Worm (Caenorhabditis elegans) whole organism, young adult: ENCODE data around the gene F35A5.2.

ENCODE experiments used
- B0261.1 ChIP-seq: sonication (generic microtip); optimal IDR thresholded peaks from 2 replicates; lab custom pipeline; 2016; ENCODE audit warnings: mild to moderate bottlenecking, missing genetic modification characterization, moderate library complexity, missing compliant biosample characterization
- D2030.7 ChIP-seq: fragments of 200-800 bp; sonication (Bioruptor generic); IDR thresholded peaks from 2 replicates; pipeline ENCODE4 v1.3.6; 2022; ENCODE audit warnings: missing genetic modification reagents, missing genetic modification characterization, missing compliant biosample characterization
- F23B12.7 ChIP-seq: sonication (generic microtip); optimal IDR thresholded peaks from 2 replicates; lab custom pipeline; 2017; ENCODE audit warnings: missing genetic modification characterization, mild to moderate bottlenecking, missing compliant biosample characterization, antibody characterized with exemption, moderate library complexity; ENCODE audit not compliant: insufficient read depth
- F37B4.10 ChIP-seq: fragments of 200-800 bp; sonication (Bioruptor generic); IDR thresholded peaks from 2 replicates; pipeline ENCODE4 v1.3.6; 2022; ENCODE audit warnings: missing genetic modification characterization, missing compliant biosample characterization
- F39B2.1 ChIP-seq: fragments of 200-800 bp; sonication (Bioruptor generic); IDR thresholded peaks from 2 replicates; pipeline ENCODE4 v1.3.6; 2022; ENCODE audit warnings: missing genetic modification reagents, missing genetic modification characterization, missing compliant biosample characterization
- K11D2.4 ChIP-seq: fragments of 200-800 bp; sonication (Bioruptor generic); IDR thresholded peaks from 2 replicates; pipeline ENCODE4 v1.3.6; 2022; ENCODE audit warnings: missing genetic modification reagents, missing genetic modification characterization, missing compliant biosample characterization
- K12H6.12 ChIP-seq: fragments of 200-800 bp; sonication (Bioruptor generic); optimal IDR thresholded peaks from 2 replicates; lab custom pipeline; 2018; ENCODE audit warnings: mild to moderate bottlenecking, missing genetic modification characterization, missing compliant biosample characterization
- T07F8.4 ChIP-seq: sonication (generic microtip); optimal IDR thresholded peaks from 2 replicates; lab custom pipeline; 2016; ENCODE audit warnings: mild to moderate bottlenecking, missing genetic modification characterization, moderate library complexity, missing compliant biosample characterization
- Y67H2A.10 ChIP-seq: fragments of 200-800 bp; sonication (Bioruptor generic); conservative IDR thresholded peaks from 2 replicates; pipeline ENCODE4 v1.3.6; 2022; ENCODE audit warnings: missing genetic modification reagents, missing genetic modification characterization, missing compliant biosample characterization
- Y79H2A.3 ChIP-seq: fragments of 200-800 bp; sonication (Bioruptor generic); conservative IDR thresholded peaks from 2 replicates; pipeline ENCODE4 v1.3.6; 2022; ENCODE audit warnings: missing genetic modification reagents, missing genetic modification characterization, missing compliant biosample characterization
- Y95B8A.8 ChIP-seq: fragments of 200-800 bp; sonication (Bioruptor generic); IDR thresholded peaks from 2 replicates; pipeline ENCODE4 v1.3.6; 2022; ENCODE audit warnings: missing genetic modification reagents, missing genetic modification characterization, missing compliant biosample characterization
- akir-1 ChIP-seq: fragments of 200-800 bp; sonication (Bioruptor generic); optimal IDR thresholded peaks from 2 replicates; lab custom pipeline; 2018; ENCODE audit warnings: mild to moderate bottlenecking, missing genetic modification characterization, moderate library complexity, missing compliant biosample characterization
- aptf-2 ChIP-seq: fragments of 200-800 bp; sonication (Bioruptor generic); conservative IDR thresholded peaks from 2 replicates; pipeline ENCODE4 v1.3.6; 2022; ENCODE audit warnings: missing genetic modification reagents, missing genetic modification characterization, missing compliant biosample characterization
- aptf-3 ChIP-seq: fragments of 200-800 bp; sonication (Bioruptor generic); IDR thresholded peaks from 2 replicates; pipeline ENCODE4 v1.3.6; 2022; ENCODE audit warnings: missing genetic modification characterization, missing compliant biosample characterization
- atf-7 ChIP-seq: sonication (generic microtip); optimal IDR thresholded peaks from 2 replicates; lab custom pipeline; 2017; ENCODE audit warnings: mild to moderate bottlenecking, missing genetic modification characterization, missing compliant biosample characterization
- athp-1 ChIP-seq: sonication (generic microtip); optimal IDR thresholded peaks from 2 replicates; lab custom pipeline; 2017; ENCODE audit warnings: mild to moderate bottlenecking, missing genetic modification characterization, missing compliant biosample characterization
- cebp-1 ChIP-seq, 2 experiments: fragments of 200-800 bp in 1 of 2; sonication (Bioruptor generic) in 1 of 2; sonication (generic microtip) in 1 of 2; IDR thresholded peaks in 1 of 2; optimal IDR thresholded peaks in 1 of 2; 2 replicates each; pipeline versions ENCODE4 v1.3.6 to Lab custom; 2017 to 2022; ENCODE audit warnings: missing compliant biosample characterization in 2 of 2, missing genetic modification characterization in 2 of 2, mild to moderate bottlenecking in 1 of 2, missing genetic modification reagents in 1 of 2, moderate library complexity in 1 of 2
- cebp-2 ChIP-seq: fragments of 200-800 bp; sonication (Bioruptor generic); IDR thresholded peaks from 2 replicates; pipeline ENCODE4 v1.3.6; 2022; ENCODE audit warnings: missing genetic modification characterization, missing compliant biosample characterization
- ceh-40 ChIP-seq: fragments of 200-800 bp; sonication (Bioruptor generic); IDR thresholded peaks from 2 replicates; pipeline ENCODE4 v1.3.6; 2022; ENCODE audit warnings: missing genetic modification characterization, missing compliant biosample characterization
- chd-7 ChIP-seq: sonication (generic microtip); optimal IDR thresholded peaks from 2 replicates; lab custom pipeline; 2016; ENCODE audit warnings: mild to moderate bottlenecking, missing genetic modification characterization, moderate library complexity, missing compliant biosample characterization
- efl-1 ChIP-seq: fragments of 150-350 bp; optimal IDR thresholded peaks from 2 replicates; lab custom pipeline; 2014; ENCODE audit warnings: missing biosample characterization, missing genetic modification reagents, missing genetic modification characterization
- egl-44 ChIP-seq: fragments of 200-800 bp; sonication (Bioruptor generic); IDR thresholded peaks from 2 replicates; pipeline ENCODE4 v1.3.6; 2022; ENCODE audit warnings: missing genetic modification reagents, missing genetic modification characterization, missing compliant biosample characterization
- egrh-3 ChIP-seq: fragments of 200-800 bp; sonication (Bioruptor generic); IDR thresholded peaks from 2 replicates; pipeline ENCODE4 v1.3.6; 2022; ENCODE audit warnings: missing genetic modification reagents, missing genetic modification characterization, missing compliant biosample characterization
- hlh-12 ChIP-seq: sonication (generic microtip); optimal IDR thresholded peaks from 2 replicates; lab custom pipeline; 2016; ENCODE audit warnings: missing genetic modification characterization, missing compliant biosample characterization
- hlh-26 ChIP-seq: fragments of 200-800 bp; sonication (Bioruptor generic); conservative IDR thresholded peaks from 2 replicates; pipeline ENCODE4 v1.3.6; 2022; ENCODE audit warnings: missing genetic modification reagents, missing genetic modification characterization, missing compliant biosample characterization
- hmg-1.2 ChIP-seq: fragments of 200-800 bp; sonication (Bioruptor generic); IDR thresholded peaks from 2 replicates; pipeline ENCODE4 v1.3.6; 2022; ENCODE audit warnings: missing genetic modification reagents, missing genetic modification characterization, missing compliant biosample characterization
- lag-1 ChIP-seq: fragments of 200-800 bp; sonication (Bioruptor generic); IDR thresholded peaks from 2 replicates; pipeline ENCODE4 v1.3.6; 2022; ENCODE audit warnings: missing genetic modification reagents, missing genetic modification characterization, missing compliant biosample characterization
- let-607 ChIP-seq, 2 experiments: fragments of 200-800 bp in 1 of 2; sonication (Bioruptor generic) in 1 of 2; sonication (generic microtip) in 1 of 2; optimal IDR thresholded peaks; 2 replicates each; lab custom pipeline; 2016 to 2018; ENCODE audit warnings: mild to moderate bottlenecking in 2 of 2, missing compliant biosample characterization in 2 of 2, missing genetic modification characterization in 2 of 2, moderate library complexity in 2 of 2, missing genotype in 1 of 2
- lin-26 ChIP-seq: fragments of 200-800 bp; sonication (Bioruptor generic); IDR thresholded peaks from 2 replicates; pipeline ENCODE4 v1.3.6; 2022; ENCODE audit warnings: missing genetic modification reagents, missing genetic modification characterization, missing compliant biosample characterization
- lsy-27 ChIP-seq: sonication (generic microtip); optimal IDR thresholded peaks from 2 replicates; lab custom pipeline; 2017; ENCODE audit warnings: missing genetic modification characterization, mild to moderate bottlenecking, missing compliant biosample characterization, antibody characterized with exemption, missing genotype, borderline replicate concordance; ENCODE audit not compliant: insufficient read depth
- mxl-1 ChIP-seq: sonication (generic microtip); optimal IDR thresholded peaks from 2 replicates; lab custom pipeline; 2016; ENCODE audit warnings: missing genetic modification characterization, missing compliant biosample characterization
- nhr-120 ChIP-seq: fragments of 200-800 bp; sonication (Bioruptor generic); IDR thresholded peaks from 2 replicates; pipeline ENCODE4 v1.3.6; 2022; ENCODE audit warnings: missing genetic modification characterization, missing compliant biosample characterization
- nhr-90 ChIP-seq: sonication (generic microtip); optimal IDR thresholded peaks from 2 replicates; lab custom pipeline; 2016; ENCODE audit warnings: missing genotype, mild to moderate bottlenecking, missing genetic modification characterization, missing compliant biosample characterization
- pbrm-1 ChIP-seq: fragments of 200-800 bp; sonication (Bioruptor generic); IDR thresholded peaks from 2 replicates; pipeline ENCODE4 v1.3.6; 2022; ENCODE audit warnings: missing genetic modification reagents, missing genetic modification characterization, missing compliant biosample characterization
- pha-4 ChIP-seq: fragments of 150-350 bp; sonication (generic microtip); optimal IDR thresholded peaks from 2 replicates; lab custom pipeline; 2014; ENCODE audit warnings: missing biosample characterization, missing genetic modification reagents, missing genetic modification characterization
- rcor-1 ChIP-seq: fragments of 200-800 bp; sonication (Bioruptor generic); IDR thresholded peaks from 2 replicates; pipeline ENCODE4 v1.3.6; 2022; ENCODE audit warnings: missing genetic modification reagents, missing genetic modification characterization, missing compliant biosample characterization
- rpc-1 ChIP-seq, 2 experiments: fragments of 150-350 bp in 1 of 2; sonication (generic microtip) in 1 of 2; optimal IDR thresholded peaks; 2 replicates each; lab custom pipeline; 2014 to 2018; ENCODE audit warnings: missing biosample characterization in 1 of 2, missing genetic modification characterization in 1 of 2, missing genetic modification reagents in 1 of 2, missing genotype in 1 of 2
- snpc-1.3 ChIP-seq: sonication (generic microtip); optimal IDR thresholded peaks from 2 replicates; lab custom pipeline; 2017; ENCODE audit warnings: missing genetic modification characterization, mild to moderate bottlenecking, missing compliant biosample characterization, antibody characterized with exemption, moderate library complexity, missing genotype, missing genetic modification reagents; ENCODE audit not compliant: insufficient read depth
- snpc-3.4 ChIP-seq: sonication (generic microtip); optimal IDR thresholded peaks from 2 replicates; lab custom pipeline; 2017; ENCODE audit warnings: missing genetic modification characterization, mild to moderate bottlenecking, missing compliant biosample characterization, antibody characterized with exemption, moderate library complexity, missing genotype, missing genetic modification reagents
- tbp1 ChIP-seq: fragments of 200-800 bp; sonication (Bioruptor generic); optimal IDR thresholded peaks from 2 replicates; lab custom pipeline; 2018; ENCODE audit warnings: mild to moderate bottlenecking, missing genetic modification characterization, missing compliant biosample characterization
- tlf-1 ChIP-seq: fragments of 200-800 bp; sonication (Bioruptor generic); optimal IDR thresholded peaks from 2 replicates; lab custom pipeline; 2018; ENCODE audit warnings: mild to moderate bottlenecking, missing genetic modification characterization, missing compliant biosample characterization
- unc-62 ChIP-seq: fragments of 150-350 bp; optimal IDR thresholded peaks from 2 replicates; lab custom pipeline; 2014; ENCODE audit warnings: missing biosample characterization, missing genetic modification reagents, missing genetic modification characterization
- zim-3 ChIP-seq: sonication (generic microtip); optimal IDR thresholded peaks from 2 replicates; lab custom pipeline; 2017; ENCODE audit warnings: mild to moderate bottlenecking, missing genetic modification characterization, moderate library complexity, missing compliant biosample characterization
- ztf-18 ChIP-seq: sonication (generic microtip); optimal IDR thresholded peaks from 2 replicates; lab custom pipeline; 2016; ENCODE audit warnings: missing genotype, mild to moderate bottlenecking, missing genetic modification characterization, missing compliant biosample characterization
- ztf-25 ChIP-seq: fragments of 200-800 bp; sonication (Bioruptor generic); IDR thresholded peaks from 2 replicates; pipeline ENCODE4 v1.3.6; 2022; ENCODE audit warnings: missing genetic modification reagents, missing genetic modification characterization, missing compliant biosample characterization

The F35A5.2 gene

ce11 chrX:3792715-3793114 is 12.2 kb upstream of the F35A5.2 start, which contains the start of gene idpp-5:
Gene idpp-5, minus strand, starts transcription at chrX:3792815.
- TF ChIP-seq snpc-3.4 (tag; lab: Kevin White, UChicago) (no peak), Y67H2A.10 (GFP tag; lab: Robert Waterston, UW) (no peak), let-607 (tag; optimal IDR thresholded peaks at IDR 0.05; lab: Kevin White, UChicago) (no peak), Y79H2A.3 (no peak), D2030.7 (no peak)
- TF ChIP-seq, all 124 proteins: peak for 0

- no peak for TF ChIP-seq lag-1 (GFP tag; lab: Robert Waterston, UW)
- peak; percentile 83 for TF ChIP-seq rpc-1 (optimal IDR thresholded peaks at IDR 0.05; lab: Kevin White, UChicago)
- peak; percentile 97 for TF ChIP-seq rpc-1 (tag; optimal IDR thresholded peaks at IDR 0.05; lab: Kevin White, UChicago)
- TF ChIP-seq hmg-1.2 (GFP tag; lab: Robert Waterston, UW) = peak; percentile 57
- TF ChIP-seq Y95B8A.8 (GFP tag; lab: Robert Waterston, UW) = 0 out of 2 replicates have a peak, but pooled peaks have one; percentile 34
- peak; percentile 84; the same call in 1 of the 2 replicates for TF ChIP-seq ztf-25 (GFP tag; lab: Robert Waterston, UW)
- peak; percentile 89 for TF ChIP-seq tbp1 (GFP tag; lab: Kevin White, UChicago)
- TF ChIP-seq chd-7 (tag; lab: Kevin White, UChicago) = peak; percentile 21
- peak; percentile 77 for TF ChIP-seq rcor-1 (GFP tag; lab: Robert Waterston, UW)
- TF ChIP-seq egl-44 = no peak
- TF ChIP-seq lin-26 (GFP tag; lab: Robert Waterston, UW) = peak; percentile 91
- no peak for TF ChIP-seq aptf-3 (GFP tag; lab: Robert Waterston, UW)
- TF ChIP-seq Y79H2A.3 = peak; percentile 49; the same call in 1 of the 2 replicates
- TF ChIP-seq F39B2.1 (GFP tag; lab: Robert Waterston, UW) = 0 out of 2 replicates have a peak, but pooled peaks have one; percentile 31
- TF ChIP-seq K12H6.12 = no peak
- peak; percentile 77 for TF ChIP-seq B0261.1 (tag; lab: Kevin White, UChicago)
- TF ChIP-seq F37B4.10 = no peak
- TF ChIP-seq unc-62 (GFP tag; lab: Kevin White, UChicago) = no peak
- TF ChIP-seq nhr-120 = no peak
- no peak for TF ChIP-seq ceh-40 (GFP tag; lab: Robert Waterston, UW)
- TF ChIP-seq akir-1 (GFP tag; lab: Kevin White, UChicago) = no peak
- TF ChIP-seq egrh-3 = no peak
- TF ChIP-seq hlh-26 = no peak
- TF ChIP-seq zim-3 = no peak
- peak; percentile 72 for TF ChIP-seq T07F8.4
- peak; percentile 51 for TF ChIP-seq mxl-1 (tag; lab: Kevin White, UChicago)
- no peak for TF ChIP-seq cebp-1 (GFP tag; IDR thresholded peaks at IDR 0.05; lab: Robert Waterston, UW)
- TF ChIP-seq cebp-1 (tag; optimal IDR thresholded peaks at IDR 0.05; lab: Kevin White, UChicago) = no peak
- peak; percentile 82; the same call in 1 of the 2 replicates for TF ChIP-seq cebp-2 (GFP tag; lab: Robert Waterston, UW)
- TF ChIP-seq atf-7 (tag; lab: Kevin White, UChicago) = peak; percentile 26
- TF ChIP-seq tlf-1 = no peak
- TF ChIP-seq K11D2.4 (GFP tag; lab: Robert Waterston, UW) = no peak
- peak; percentile 32 for TF ChIP-seq athp-1 (tag; lab: Kevin White, UChicago)
- TF ChIP-seq lsy-27 = peak; percentile 57
- TF ChIP-seq hlh-12 = peak; percentile 58
- peak; percentile 79 for TF ChIP-seq ztf-18 (tag; lab: Kevin White, UChicago)
- TF ChIP-seq snpc-1.3 (tag; lab: Kevin White, UChicago) = peak; percentile 78
- no peak for TF ChIP-seq efl-1 (GFP tag; lab: Kevin White, UChicago)
- no peak for TF ChIP-seq aptf-2 (GFP tag; lab: Robert Waterston, UW)
- TF ChIP-seq pha-4 (tag; lab: Kevin White, UChicago) = no peak
- TF ChIP-seq pbrm-1 (GFP tag; lab: Robert Waterston, UW) = peak; percentile 83
- TF ChIP-seq F23B12.7 = no peak
- peak; percentile 86 for TF ChIP-seq nhr-90
Observed at ce11 chrX:3793389-3793788, 11.5 kb upstream of the F35A5.2 start.
